Worm (Caenorhabditis elegans) whole organism, dauer: ENCODE measurements around the gene C29E4.11.

Experiments used
- unc-62 ChIP-seq: sonication (generic microtip); optimal IDR thresholded peaks from 2 replicates; lab custom pipeline; 2017; ENCODE audit warnings: missing biosample characterization, missing genetic modification reagents, missing genetic modification characterization

Gene C29E4.11

ce11 chrIII:7958085-7958484 lies at the start of gene C29E4.11:
C29E4.11 (minus strand) TSS chrIII:7958114.
- no peak for TF ChIP-seq unc-62

- no peak for TF ChIP-seq unc-62
These were observed 46.2 kb upstream of the C29E4.11 start, which contains the start of gene C06G4.6 for ce11 chrIII:8004091-8004490. C06G4.6 (plus strand) TSS chrIII:8004391.

- TF ChIP-seq unc-62 = no peak
These were observed 43.6 kb upstream of the C29E4.11 start for ce11 chrIII:8001557-8001956.

ce11 chrIII:7997447-7998046 lies 39.6 kb upstream of the C29E4.11 start:
- no peak for TF ChIP-seq unc-62

ce11 chrIII:7996353-7996752 lies 38.4 kb upstream of the C29E4.11 start, which contains the start of gene npr-17:
npr-17 (minus strand) TSS chrIII:7996453.
- TF ChIP-seq unc-62 = no peak

ce11 chrIII:7986585-7987171 lies 28.8 kb upstream of the C29E4.11 start, which contains the start of gene hrpk-2:
hrpk-2 (plus strand) TSS chrIII:7987121.
- no peak for TF ChIP-seq unc-62

ce11 chrIII:7981938-7982337 lies 24.0 kb upstream of the C29E4.11 start:
- no peak for TF ChIP-seq unc-62

ce11 chrIII:7981233-7981632 lies 23.3 kb upstream of the C29E4.11 start:
- TF ChIP-seq unc-62 = no peak

ce11 chrIII:7979659-7980058 lies 21.7 kb upstream of the C29E4.11 start, which contains the start of gene clp-1:
clp-1 (plus strand) TSS chrIII:7979959.
- TF ChIP-seq unc-62 = no peak

- no peak for TF ChIP-seq unc-62
These were observed 20.8 kb upstream of the C29E4.11 start for ce11 chrIII:7978723-7979122.

ce11 chrIII:7978289-7978688 lies 20.4 kb upstream of the C29E4.11 start:
- no peak for TF ChIP-seq unc-62

- TF ChIP-seq unc-62 = no peak
These were observed 19.9 kb upstream of the C29E4.11 start, which contains the start of gene C06G4.4 for ce11 chrIII:7977777-7978176. C06G4.4 (minus strand) TSS chrIII:7977812.

- no peak for TF ChIP-seq unc-62
These were observed 19.3 kb upstream of the C29E4.11 start for ce11 chrIII:7977224-7977623.

- no peak for TF ChIP-seq unc-62
These were observed 16.2 kb upstream of the C29E4.11 start for ce11 chrIII:7973968-7974607.

ce11 chrIII:7973201-7973767 lies 15.4 kb upstream of the C29E4.11 start, which contains the start of the genes eef-1B.1 and aco-2:
eef-1B.1 (minus strand) TSS chrIII:7973386.
aco-2 (plus strand) TSS chrIII:7973717.
- no peak for TF ChIP-seq unc-62

- no peak for TF ChIP-seq unc-62
These were observed 14.8 kb upstream of the C29E4.11 start for ce11 chrIII:7972687-7973086.

- TF ChIP-seq unc-62 = no peak
These were observed 14.1 kb upstream of the C29E4.11 start, which contains the start of gene F54H12.5 for ce11 chrIII:7972061-7972460. F54H12.5 (minus strand) TSS chrIII:7972161.
